Fruit fly (Drosophila melanogaster): Measurements from ENCODE around the gene CG33645.

Gene CG33645

DNA sequence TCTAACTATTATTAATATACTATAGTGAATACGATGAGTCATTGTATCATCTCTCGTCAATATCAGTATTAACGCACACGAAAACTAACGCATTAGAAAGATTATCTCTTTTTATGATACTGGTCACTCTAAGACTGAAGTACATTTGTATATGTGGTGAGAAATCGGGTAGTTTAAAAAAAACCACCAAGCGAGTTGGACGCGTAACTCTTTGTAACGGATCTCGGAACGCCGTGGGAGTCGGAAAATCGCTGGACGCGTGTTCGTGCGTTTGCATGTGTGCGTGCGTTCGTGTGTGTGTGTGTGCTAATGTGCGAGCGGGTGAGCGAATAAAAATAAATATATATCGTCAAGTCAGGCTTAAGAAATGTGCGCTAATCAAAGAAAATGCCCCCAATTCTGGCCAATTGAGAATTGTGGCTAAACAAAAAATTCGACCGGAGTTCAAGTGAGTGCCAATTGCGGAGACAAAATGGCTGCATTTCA, 17.4 kb downstream of the CG33645 start, which contains the start of gene kuz (continued):
- TF ChIP-seq CG5953 (GFP tag; IDR thresholded peaks at IDR 0.05) (no peak), zen2 (GFP tag; IDR thresholded peaks at IDR 0.05; ENCODE audit: partially characterized antibody) (no peak; the same call in 1 of the 3 replicates), CG14014 (GFP tag; IDR thresholded peaks at IDR 0.05) (peak; percentile 59; the same call in 1 of the 2 replicates), CG17361 (GFP tag; IDR thresholded peaks at IDR 0.05) (no peak), gsb-n (tag; optimal IDR thresholded peaks at IDR 0.05) (peak; percentile 2), CG33213 (GFP tag; optimal IDR thresholded peaks at IDR 0.05) (peak; percentile 49), CoRest (tag; optimal IDR thresholded peaks at IDR 0.05) (peak; percentile 4), CG30403 (GFP tag; optimal IDR thresholded peaks at IDR 0.05) (peak; percentile 2), CG6854 (GFP tag; optimal IDR thresholded peaks at IDR 0.05) (peak; percentile 38), CG10267 (tag; optimal IDR thresholded peaks at IDR 0.05) (peak; percentile 38), Ada2b (GFP tag; IDR thresholded peaks at IDR 0.05) (no peak), nom (GFP tag; optimal IDR thresholded peaks at IDR 0.05) (peak; percentile 57), stwl (tag; optimal IDR thresholded peaks at IDR 0.05) (peak; percentile 37), gfzf (GFP tag; optimal IDR thresholded peaks at IDR 0.05) (peak; percentile 67), Dll (GFP tag; IDR thresholded peaks at IDR 0.05; ENCODE audit: partially characterized antibody) (peak; percentile 44; the same call in 2 of the 4 replicates), CG17829 (tag; optimal IDR thresholded peaks at IDR 0.05) (peak; percentile 36), GATAe (GFP tag; conservative IDR thresholded peaks at IDR 0.05) (no peak), CG5180 (GFP tag; optimal IDR thresholded peaks at IDR 0.05) (no peak), tgo (GFP tag; IDR thresholded peaks at IDR 0.05) (no peak; the same call in 2 of the 3 replicates), wor (GFP tag; IDR thresholded peaks at IDR 0.05) (no peak), Neu2 (GFP tag; optimal IDR thresholded peaks at IDR 0.05; ENCODE audit: borderline replicate concordance) (no peak), hkb (optimal IDR thresholded peaks at IDR 0.05) (no peak), hkb (GFP tag; IDR thresholded peaks at IDR 0.05) (0 out of 2 replicates have a peak, but pooled peaks have one; percentile 30), dmrt11E (tag; optimal IDR thresholded peaks at IDR 0.05) (no peak), ato (GFP tag; IDR thresholded peaks at IDR 0.05; ENCODE audit: partially characterized antibody) (peak; percentile 66; the same call in 1 of the 2 replicates), Fer3 (tag; optimal IDR thresholded peaks at IDR 0.05) (peak; percentile 49), D (optimal IDR thresholded peaks at IDR 0.05) (no peak), D (GFP tag; optimal IDR thresholded peaks at IDR 0.05) (no peak), kah (GFP tag; optimal IDR thresholded peaks at IDR 0.05) (peak; percentile 38), Ptx1 (GFP tag; IDR thresholded peaks at IDR 0.05) (peak; percentile 16; the same call in 1 of the 2 replicates), CG4820 (GFP tag; optimal IDR thresholded peaks at IDR 0.05) (no peak), sr (GFP tag; IDR thresholded peaks at IDR 0.05) (no peak; the same call in 2 of the 3 replicates), Deaf1 (tag; optimal IDR thresholded peaks at IDR 0.05) (peak; percentile 86), CG4854 (GFP tag; optimal IDR thresholded peaks at IDR 0.05) (peak; percentile 26), Dfd (GFP tag; optimal IDR thresholded peaks at IDR 0.05) (no peak), peb (GFP tag; IDR thresholded peaks at IDR 0.05) (peak; percentile 16; the same call in 1 of the 2 replicates), CG32772 (GFP tag; IDR thresholded peaks at IDR 0.05) (no peak), zf30C (GFP tag; optimal IDR thresholded peaks at IDR 0.05) (peak; percentile 36), MESR4 (GFP tag; optimal IDR thresholded peaks at IDR 0.05) (peak; percentile 58), Scr (GFP tag; IDR thresholded peaks at IDR 0.05; ENCODE audit: partially characterized antibody) (peak; percentile 56), lilli (GFP tag; optimal IDR thresholded peaks at IDR 0.05) (peak; percentile 34), scrt (GFP tag; optimal IDR thresholded peaks at IDR 0.05) (no peak), Atf-2 (GFP tag; optimal IDR thresholded peaks at IDR 0.05) (no peak), Hmr (GFP tag; optimal IDR thresholded peaks at IDR 0.05) (peak; percentile 72), CG13287 (GFP tag; IDR thresholded peaks at IDR 0.05; ENCODE audit: partially characterized antibody) (peak; percentile 63), CG6813 (GFP tag; optimal IDR thresholded peaks at IDR 0.05) (peak; percentile 17), sens (GFP tag) (peak; percentile 80), phol (tag; optimal IDR thresholded peaks at IDR 0.05) (peak; percentile 38), BtbVII (GFP tag; optimal IDR thresholded peaks at IDR 0.05) (peak; percentile 28), chm (GFP tag; IDR thresholded peaks at IDR 0.05) (peak; percentile 86)
